Fruit fly (Drosophila melanogaster): Measurements from ENCODE around the gene CG34347.
A peak's percentile ranks its signal among the peaks of the same experiment; 100 is the strongest.

DNA sequence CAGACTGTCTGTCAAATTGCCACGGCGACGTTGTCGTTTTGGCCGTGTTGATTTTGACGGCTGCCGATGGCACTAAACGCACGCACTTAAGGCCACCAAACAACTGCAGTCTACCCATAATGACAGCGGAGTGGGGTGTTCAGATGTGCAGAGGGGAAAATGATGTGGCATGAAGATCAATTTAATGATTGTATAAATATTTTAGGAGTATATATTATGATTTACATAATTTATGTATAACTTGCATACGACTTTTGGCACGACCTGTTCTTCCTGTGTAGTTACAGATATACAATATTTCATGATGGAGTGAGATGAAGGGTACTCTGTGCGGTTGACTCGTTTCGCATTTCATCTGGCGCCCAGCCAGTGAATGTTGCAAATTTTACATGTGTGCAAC lies 31.6 kb downstream of the CG34347 start:
- TF ChIP-seq Ets98B (GFP tag; IDR thresholded peaks at IDR 0.05) (peak; percentile 29; the same call in 1 of the 2 replicates), CG10348 (GFP tag; IDR thresholded peaks at IDR 0.05) (no peak), CG32121 (GFP tag; IDR thresholded peaks at IDR 0.05) (0 out of 2 replicates have a peak, but pooled peaks have one; percentile 9), CG4496 (GFP tag; IDR thresholded peaks at IDR 0.05) (no peak), CG34367 (tag; optimal IDR thresholded peaks at IDR 0.05) (no peak), Pif1B (GFP tag; optimal IDR thresholded peaks at IDR 0.05) (peak; percentile 20), gl (tag; optimal IDR thresholded peaks at IDR 0.05) (no peak), Pif1A (GFP tag; optimal IDR thresholded peaks at IDR 0.05) (no peak), CG9948 (tag; optimal IDR thresholded peaks at IDR 0.05) (no peak), CG14655 (GFP tag; optimal IDR thresholded peaks at IDR 0.05) (peak; percentile 28)

Measured in whole organism, pupa.